Worm (Caenorhabditis elegans) whole organism, late embryonic: ENCODE measurements around the gene Y62E10A.20.

ENCODE experiments used
- C08G9.2 ChIP-seq: sonication (generic microtip); optimal IDR thresholded peaks from 2 replicates; lab custom pipeline; 2016; ENCODE audit warnings: mild to moderate bottlenecking, missing genetic modification characterization, moderate library complexity, missing compliant biosample characterization
- ama-1 ChIP-seq: fragments of 150-350 bp; optimal IDR thresholded peaks from 2 replicates; lab custom pipeline; 2014
- elt-4 ChIP-seq: sonication (generic microtip); optimal IDR thresholded peaks from 2 replicates; lab custom pipeline; 2016; ENCODE audit warnings: missing genetic modification characterization, missing compliant biosample characterization
- hlh-8 ChIP-seq: sonication (generic microtip); optimal IDR thresholded peaks from 2 replicates; lab custom pipeline; 2016; ENCODE audit warnings: missing genotype, missing genetic modification characterization, missing compliant biosample characterization
- pha-2 ChIP-seq: sonication (generic microtip); optimal IDR thresholded peaks from 2 replicates; lab custom pipeline; 2017; ENCODE audit warnings: mild to moderate bottlenecking, missing genetic modification characterization, missing compliant biosample characterization

DNA sequence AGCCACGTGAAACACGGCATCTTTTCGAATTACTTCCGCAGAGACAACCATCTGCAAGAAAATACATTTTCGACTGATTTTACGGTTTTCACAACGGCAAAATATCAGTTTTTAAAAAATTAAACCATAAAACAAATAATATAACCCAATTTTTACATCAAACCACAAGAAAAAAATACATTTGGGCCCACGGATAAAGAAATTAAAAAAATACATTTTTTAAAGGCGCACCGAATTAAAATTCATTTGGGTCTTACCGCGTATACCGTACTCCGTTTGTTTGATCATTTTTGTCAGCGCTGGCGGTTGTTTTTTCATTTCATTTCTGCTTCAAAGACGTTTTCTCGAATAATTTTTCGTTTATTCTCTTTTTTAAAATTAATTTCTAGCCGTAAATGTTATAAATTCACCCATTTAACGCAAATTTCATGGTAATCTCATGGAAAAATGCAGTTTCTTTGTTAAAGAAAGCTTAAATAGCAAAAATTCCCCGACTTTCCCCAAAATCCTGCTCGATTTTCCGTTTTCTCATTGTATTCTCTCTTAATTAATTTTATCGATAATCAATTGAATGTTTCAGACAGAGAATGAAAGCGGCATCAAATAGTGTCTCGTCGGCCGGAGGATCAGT, 32.6 kb downstream of the Y62E10A.20 start, which contains the start of the genes rec-8 and mex-5:
- TF ChIP-seq ama-1 (lab: Kevin White, UChicago), result no peak
- no peak for TF ChIP-seq C08G9.2 (tag; lab: Kevin White, UChicago)
- TF ChIP-seq pha-2 (tag; lab: Kevin White, UChicago), result no peak
- no peak for TF ChIP-seq elt-4 (tag; lab: Kevin White, UChicago)
- no peak for TF ChIP-seq hlh-8 (tag; lab: Kevin White, UChicago)
